Fruit fly (Drosophila melanogaster): ENCODE results near the gene flr.

The flr gene

DNA sequence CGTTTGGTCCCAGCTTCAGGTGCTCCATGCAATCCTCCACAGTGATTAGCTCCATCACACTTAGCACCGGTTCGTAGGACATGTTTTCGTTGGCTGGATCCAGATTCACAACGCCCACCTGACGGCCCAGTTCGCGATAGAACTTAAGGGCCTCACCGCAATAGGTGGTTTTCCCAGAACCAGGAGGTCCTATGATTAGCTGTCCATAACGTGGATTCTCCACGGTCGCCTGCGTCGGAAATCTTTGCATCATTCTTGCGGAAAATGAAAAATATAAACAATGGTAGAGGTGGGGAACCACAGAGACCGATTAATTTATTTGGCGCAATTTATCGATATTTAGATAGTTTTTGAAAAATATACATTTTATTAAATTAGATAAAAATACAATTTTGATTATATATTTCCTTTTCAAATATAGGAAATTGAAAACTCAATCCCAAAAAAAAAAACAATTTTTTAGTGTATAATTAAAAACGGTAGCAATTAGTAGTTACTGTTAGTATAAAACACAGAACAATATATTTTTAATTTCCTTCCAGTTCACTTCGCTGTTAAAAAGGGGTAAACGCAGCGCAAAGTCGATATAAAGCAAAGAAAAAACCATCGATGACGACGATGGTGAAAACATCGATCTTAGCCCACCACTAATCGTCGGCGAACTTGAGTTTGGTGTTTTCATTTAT is at the start of gene flr, which contains the start of gene CG10222:
flr (plus strand) TSS at position 644 of the 686 bp plus-strand sequence.
CG10222 (minus strand) TSS at position 254 of the 686 bp plus-strand sequence.
- TF ChIP-seq D1 (tag; optimal IDR thresholded peaks at IDR 0.05) (no peak), CG32121 (GFP tag; IDR thresholded peaks at IDR 0.05) (peak; percentile 17; the same call in 1 of the 2 replicates), CG8159 (tag; optimal IDR thresholded peaks at IDR 0.05) (peak; percentile 39), CG9948 (tag; optimal IDR thresholded peaks at IDR 0.05) (no peak), CG15710 (tag; optimal IDR thresholded peaks at IDR 0.05) (peak; percentile 8), gl (tag; optimal IDR thresholded peaks at IDR 0.05) (no peak)

- no peak for TF ChIP-seq CG34367 (tag; optimal IDR thresholded peaks at IDR 0.05)
- no peak for TF ChIP-seq Ets98B (GFP tag; IDR thresholded peaks at IDR 0.05)
- TF ChIP-seq gl (tag; optimal IDR thresholded peaks at IDR 0.05) = no peak
- TF ChIP-seq CG17806 (tag; optimal IDR thresholded peaks at IDR 0.05) = no peak
- no peak for TF ChIP-seq rn (GFP tag; IDR thresholded peaks at IDR 0.05)
- no peak for TF ChIP-seq CG8159 (tag; optimal IDR thresholded peaks at IDR 0.05)
- TF ChIP-seq Pif1B (GFP tag; optimal IDR thresholded peaks at IDR 0.05) = no peak
- TF ChIP-seq fd96Ca (GFP tag; IDR thresholded peaks at IDR 0.05) = no peak
- no peak for TF ChIP-seq CG8301 (tag; optimal IDR thresholded peaks at IDR 0.05)
- no peak for TF ChIP-seq Snoo (tag; optimal IDR thresholded peaks at IDR 0.05)
- no peak for TF ChIP-seq CG9948 (tag; optimal IDR thresholded peaks at IDR 0.05)
Observed at dm6 chr3L:13377657-13378056, 35.0 kb upstream of the flr start, which contains the start of gene CG14111. Gene CG14111, plus strand, starts transcription at chr3L:13377957.

DNA sequence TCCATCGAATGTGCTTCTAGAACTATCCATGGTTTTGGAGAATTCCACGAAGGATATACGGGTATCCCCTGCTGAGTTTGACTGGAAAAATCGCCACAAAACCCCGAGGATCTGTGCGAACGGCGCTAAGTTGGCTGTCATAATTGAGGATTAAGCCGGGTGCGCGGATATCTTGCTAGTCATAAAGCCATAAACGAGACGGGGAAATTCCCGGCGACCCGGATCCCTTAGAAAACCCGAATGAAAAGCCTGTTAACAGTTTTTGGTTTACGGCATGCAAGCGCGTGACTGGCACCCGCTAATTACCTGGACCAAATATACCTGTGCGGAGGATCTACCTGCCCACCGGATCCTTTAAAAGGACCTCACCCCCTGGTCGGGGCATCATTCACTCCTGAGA is 34.4 kb upstream of the flr start, which contains the start of gene SNCF:
SNCF (plus strand) TSS at position 382 of the 400 bp plus-strand sequence.
- no peak for TF ChIP-seq D1 (tag; optimal IDR thresholded peaks at IDR 0.05)
- TF ChIP-seq rn (GFP tag; IDR thresholded peaks at IDR 0.05) = no peak
- TF ChIP-seq CG34367 (tag; optimal IDR thresholded peaks at IDR 0.05) = no peak
- no peak for TF ChIP-seq CG14655 (GFP tag; optimal IDR thresholded peaks at IDR 0.05)
- TF ChIP-seq Ets98B (GFP tag; IDR thresholded peaks at IDR 0.05) = no peak
- no peak for TF ChIP-seq CG15710 (tag; optimal IDR thresholded peaks at IDR 0.05)
- no peak for TF ChIP-seq CG32121 (GFP tag; IDR thresholded peaks at IDR 0.05)
- TF ChIP-seq CG8301 (tag; optimal IDR thresholded peaks at IDR 0.05) = no peak

DNA sequence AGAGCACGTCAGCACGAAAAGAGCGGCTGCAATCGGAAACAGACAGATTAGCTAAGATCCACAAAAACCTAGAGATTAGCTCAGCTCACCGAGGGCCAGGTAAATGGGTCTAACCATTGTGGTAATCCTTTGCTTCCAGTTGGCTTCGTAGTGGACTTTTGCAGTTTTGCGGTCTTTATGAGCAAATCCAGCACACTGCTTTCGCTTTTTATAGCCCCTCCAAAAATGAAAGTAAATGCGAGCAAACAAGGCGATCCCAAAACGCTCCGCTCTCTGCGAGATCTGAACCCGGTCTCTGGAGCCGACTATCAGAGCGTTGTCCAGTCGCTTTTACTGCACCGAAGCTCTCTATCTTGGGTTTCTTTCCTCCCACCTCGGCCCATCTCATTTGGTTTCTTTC is 31.5 kb upstream of the flr start, which contains the start of gene CG14107:
CG14107 (minus strand) TSS at position 187 of the 400 bp plus-strand sequence.
- no peak for TF ChIP-seq CG13204 (GFP tag; optimal IDR thresholded peaks at IDR 0.05)
- no peak for TF ChIP-seq EcR (GFP tag; optimal IDR thresholded peaks at IDR 0.05)
- no peak for TF ChIP-seq Pif1A (GFP tag; optimal IDR thresholded peaks at IDR 0.05)
- no peak for TF ChIP-seq D1 (tag; optimal IDR thresholded peaks at IDR 0.05)
- TF ChIP-seq Snoo (tag; optimal IDR thresholded peaks at IDR 0.05) = no peak
- TF ChIP-seq fd96Ca (GFP tag; IDR thresholded peaks at IDR 0.05) = no peak
- TF ChIP-seq CG17806 (tag; optimal IDR thresholded peaks at IDR 0.05) = no peak
- TF ChIP-seq CG8159 (tag; optimal IDR thresholded peaks at IDR 0.05) = no peak
- no peak for TF ChIP-seq CG12605 (GFP tag; IDR thresholded peaks at IDR 0.05)
- TF ChIP-seq CG34367 (tag; optimal IDR thresholded peaks at IDR 0.05) = no peak
- TF ChIP-seq gl (tag; optimal IDR thresholded peaks at IDR 0.05) = no peak
- no peak for TF ChIP-seq Pif1B (GFP tag; optimal IDR thresholded peaks at IDR 0.05)
- TF ChIP-seq CG32121 (GFP tag; IDR thresholded peaks at IDR 0.05) = no peak
- TF ChIP-seq CG14655 (GFP tag; optimal IDR thresholded peaks at IDR 0.05) = no peak
- TF ChIP-seq CG8301 (tag; optimal IDR thresholded peaks at IDR 0.05) = no peak
- TF ChIP-seq CG4496 (GFP tag; IDR thresholded peaks at IDR 0.05) = no peak
- no peak for TF ChIP-seq CG9948 (tag; optimal IDR thresholded peaks at IDR 0.05)
- no peak for TF ChIP-seq Ets98B (GFP tag; IDR thresholded peaks at IDR 0.05)
- no peak for TF ChIP-seq CG15710 (tag; optimal IDR thresholded peaks at IDR 0.05)

DNA sequence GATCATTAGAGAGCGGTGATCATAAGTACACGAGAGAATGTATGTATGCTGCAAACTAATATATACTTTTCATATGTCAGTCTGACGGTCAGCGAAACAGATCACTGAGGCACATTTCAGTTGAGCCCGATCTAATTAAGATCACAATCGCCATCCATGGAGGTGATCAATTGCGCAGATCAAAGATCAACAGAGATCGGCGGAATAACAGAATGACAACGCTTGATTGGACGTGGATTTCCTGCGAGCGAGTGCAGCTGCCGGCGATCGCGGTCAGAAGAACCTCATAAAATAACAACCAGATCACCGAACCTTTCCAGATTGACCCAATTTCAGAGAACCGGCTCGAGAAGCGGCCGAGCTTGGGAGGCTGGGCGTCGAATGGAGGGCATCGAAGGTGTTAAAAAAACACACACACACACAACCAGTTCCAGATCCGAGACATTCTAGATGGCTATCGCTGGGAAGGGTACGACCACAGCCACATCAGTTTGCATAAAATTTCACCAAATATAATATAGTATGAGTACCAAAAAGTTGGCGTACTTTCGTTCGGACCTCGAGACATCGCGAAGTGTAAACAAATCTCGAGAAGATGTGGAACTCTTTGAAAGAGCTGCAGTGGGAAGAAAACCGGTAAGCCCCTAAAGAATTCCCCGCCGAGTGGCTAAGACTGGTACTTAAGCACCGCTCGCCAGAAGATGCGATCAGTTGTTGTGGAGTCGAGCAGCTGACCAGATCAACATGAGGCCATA is 30.4 kb upstream of the flr start, which contains the start of gene ImpL1:
ImpL1 (plus strand) TSS at position 705 of the 755 bp plus-strand sequence.
- TF ChIP-seq gl (tag; optimal IDR thresholded peaks at IDR 0.05) (no peak), CG12605 (GFP tag; IDR thresholded peaks at IDR 0.05) (no peak), CG14655 (GFP tag; optimal IDR thresholded peaks at IDR 0.05) (no peak), CG13204 (GFP tag; optimal IDR thresholded peaks at IDR 0.05) (no peak), Snoo (tag; optimal IDR thresholded peaks at IDR 0.05) (no peak), CG9948 (tag; optimal IDR thresholded peaks at IDR 0.05) (no peak), CG4496 (GFP tag; IDR thresholded peaks at IDR 0.05) (no peak), Pif1B (GFP tag; optimal IDR thresholded peaks at IDR 0.05) (no peak), D1 (tag; optimal IDR thresholded peaks at IDR 0.05) (no peak), CG15710 (tag; optimal IDR thresholded peaks at IDR 0.05) (no peak), rn (GFP tag; IDR thresholded peaks at IDR 0.05) (no peak), Pif1A (GFP tag; optimal IDR thresholded peaks at IDR 0.05) (no peak), CG34367 (tag; optimal IDR thresholded peaks at IDR 0.05) (no peak), CG32121 (GFP tag; IDR thresholded peaks at IDR 0.05) (no peak), CG10348 (GFP tag; IDR thresholded peaks at IDR 0.05) (no peak), CG8159 (tag; optimal IDR thresholded peaks at IDR 0.05) (no peak), Ets98B (GFP tag; IDR thresholded peaks at IDR 0.05) (no peak)

DNA sequence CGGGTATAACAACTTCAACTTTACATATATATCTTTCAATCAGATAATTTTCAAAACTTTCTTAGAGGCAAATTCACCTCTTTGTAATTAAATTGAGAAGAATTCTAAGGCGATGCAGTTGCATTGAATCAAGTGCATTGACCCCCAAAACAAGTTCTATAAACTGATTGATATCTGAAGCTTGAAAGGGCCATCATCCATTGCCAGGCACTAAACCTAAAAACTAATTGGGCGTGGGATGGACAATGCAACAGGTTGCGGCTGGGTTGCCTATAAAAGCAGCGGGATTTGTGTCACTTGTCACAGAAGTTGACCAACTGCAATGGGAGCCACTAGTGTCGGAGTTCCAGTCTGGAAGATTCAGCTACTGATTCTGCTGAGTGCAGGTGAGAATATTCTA is 28.2 kb upstream of the flr start, which contains the start of gene CG14110:
CG14110 (plus strand) TSS at position 301 of the 400 bp plus-strand sequence.
- no peak for TF ChIP-seq rn (GFP tag; IDR thresholded peaks at IDR 0.05)
- TF ChIP-seq EcR (GFP tag; optimal IDR thresholded peaks at IDR 0.05) = no peak
- no peak for TF ChIP-seq gl (tag; optimal IDR thresholded peaks at IDR 0.05)
- TF ChIP-seq CG9948 (tag; optimal IDR thresholded peaks at IDR 0.05) = no peak
- TF ChIP-seq CG4496 (GFP tag; IDR thresholded peaks at IDR 0.05) = no peak
- TF ChIP-seq fd96Ca (GFP tag; IDR thresholded peaks at IDR 0.05) = no peak
- TF ChIP-seq CG8159 (tag; optimal IDR thresholded peaks at IDR 0.05) = no peak
- TF ChIP-seq CG12605 (GFP tag; IDR thresholded peaks at IDR 0.05) = no peak
- TF ChIP-seq CG10348 (GFP tag; IDR thresholded peaks at IDR 0.05) = no peak
- no peak for TF ChIP-seq CG17806 (tag; optimal IDR thresholded peaks at IDR 0.05)

Data from whole organism, pupa.